Worm (Caenorhabditis elegans) whole organism, L2 larva: ENCODE data around the gene Y43C5A.2.

ENCODE experiments used
- C34F6.9 ChIP-seq: fragments of 150-350 bp; optimal IDR thresholded peaks from 2 replicates; lab custom pipeline; 2014; ENCODE audit warnings: missing biosample characterization, missing genetic modification characterization
- F13H6.1 ChIP-seq: sonication (generic microtip); optimal IDR thresholded peaks from 2 replicates; lab custom pipeline; 2016; ENCODE audit warnings: missing genetic modification characterization, missing compliant biosample characterization
- R02D3.7 ChIP-seq: fragments of 150-350 bp; optimal IDR thresholded peaks from 2 replicates; lab custom pipeline; 2014; ENCODE audit warnings: missing biosample characterization, missing genetic modification characterization
- Y55F3AM.14 ChIP-seq: fragments of 200-800 bp; sonication (Bioruptor generic); optimal IDR thresholded peaks from 2 replicates; lab custom pipeline; 2018; ENCODE audit warnings: mild to moderate bottlenecking, missing genetic modification characterization, missing compliant biosample characterization
- ZK546.5 ChIP-seq: sonication (generic microtip); optimal IDR thresholded peaks from 2 replicates; lab custom pipeline; 2017; ENCODE audit warnings: missing biosample characterization, missing genetic modification characterization
- alr-1 ChIP-seq: fragments of 150-350 bp; optimal IDR thresholded peaks from 2 replicates; lab custom pipeline; 2014; ENCODE audit warnings: missing biosample characterization, missing genetic modification characterization
- aly-2 ChIP-seq: fragments of 150-350 bp; optimal IDR thresholded peaks from 2 replicates; lab custom pipeline; 2014; ENCODE audit warnings: missing biosample characterization, missing genetic modification characterization
- ceh-16 ChIP-seq: fragments of 150-350 bp; optimal IDR thresholded peaks from 2 replicates; lab custom pipeline; 2014; ENCODE audit warnings: missing biosample characterization, missing genetic modification characterization
- ceh-82 ChIP-seq: fragments of 150-350 bp; optimal IDR thresholded peaks from 2 replicates; lab custom pipeline; 2014; ENCODE audit warnings: missing biosample characterization, missing genetic modification characterization
- crh-2 ChIP-seq: sonication (generic microtip); optimal IDR thresholded peaks from 2 replicates; lab custom pipeline; 2017; ENCODE audit warnings: missing biosample characterization, missing genetic modification characterization
- elt-1 ChIP-seq: fragments of 150-350 bp; optimal IDR thresholded peaks from 2 replicates; lab custom pipeline; 2014; ENCODE audit warnings: missing biosample characterization, missing genetic modification characterization
- elt-3 ChIP-seq: sonication (generic microtip); optimal IDR thresholded peaks from 2 replicates; lab custom pipeline; 2017; ENCODE audit warnings: missing biosample characterization, missing genetic modification characterization
- gmeb-1 ChIP-seq: fragments of 150-350 bp; optimal IDR thresholded peaks from 2 replicates; lab custom pipeline; 2014; ENCODE audit warnings: missing biosample characterization, missing genetic modification characterization
- lin-11 ChIP-seq: fragments of 150-350 bp; sonication (generic microtip); optimal IDR thresholded peaks from 2 replicates; lab custom pipeline; 2014; ENCODE audit warnings: missing biosample characterization, missing genetic modification characterization, inconsistent platforms, mixed read lengths
- lin-39 ChIP-seq: fragments of 150-350 bp; optimal IDR thresholded peaks from 2 replicates; lab custom pipeline; 2014; ENCODE audit warnings: missing biosample characterization, missing genetic modification reagents, missing genetic modification characterization
- mbf-1 ChIP-seq: sonication (generic microtip); optimal IDR thresholded peaks from 2 replicates; lab custom pipeline; 2017; ENCODE audit warnings: missing biosample characterization, missing genetic modification characterization
- nhr-11 ChIP-seq: fragments of 150-350 bp; optimal IDR thresholded peaks from 2 replicates; lab custom pipeline; 2014; ENCODE audit warnings: missing biosample characterization, missing genetic modification characterization
- nhr-129 ChIP-seq: fragments of 150-350 bp; optimal IDR thresholded peaks from 2 replicates; lab custom pipeline; 2014; ENCODE audit warnings: missing biosample characterization, missing genetic modification characterization
- nhr-21 ChIP-seq: fragments of 150-350 bp; optimal IDR thresholded peaks from 2 replicates; lab custom pipeline; 2014; ENCODE audit warnings: missing biosample characterization, missing genetic modification characterization
- nhr-23 ChIP-seq: fragments of 150-350 bp; optimal IDR thresholded peaks from 2 replicates; lab custom pipeline; 2014; ENCODE audit warnings: missing biosample characterization, missing genetic modification reagents, missing genetic modification characterization
- nhr-237 ChIP-seq: fragments of 150-350 bp; optimal IDR thresholded peaks from 2 replicates; lab custom pipeline; 2014; ENCODE audit warnings: missing biosample characterization, missing genetic modification characterization
- nhr-25 ChIP-seq: fragments of 150-350 bp; sonication (generic microtip); optimal IDR thresholded peaks from 3 replicates; lab custom pipeline; 2014; ENCODE audit warnings: missing biosample characterization, missing genetic modification characterization
- peb-1 ChIP-seq: fragments of 150-350 bp; optimal IDR thresholded peaks from 2 replicates; lab custom pipeline; 2014; ENCODE audit warnings: missing biosample characterization, missing genetic modification characterization
- sem-4 ChIP-seq: fragments of 150-350 bp; optimal IDR thresholded peaks from 2 replicates; lab custom pipeline; 2014; ENCODE audit warnings: missing biosample characterization, missing genetic modification reagents, missing genetic modification characterization
- skn-1 ChIP-seq: sonication (generic microtip); optimal IDR thresholded peaks from 2 replicates; lab custom pipeline; 2017; ENCODE audit warnings: missing biosample characterization, missing genetic modification characterization
- sma-9 ChIP-seq, 2 experiments: fragments of 150-350 bp in 1 of 2; sonication (generic microtip) in 1 of 2; optimal IDR thresholded peaks; 2 replicates each; lab custom pipeline; 2014 to 2016; ENCODE audit warnings: missing genetic modification characterization in 2 of 2, mild to moderate bottlenecking in 1 of 2, missing biosample characterization in 1 of 2, missing compliant biosample characterization in 1 of 2, missing genetic modification reagents in 1 of 2, moderate library complexity in 1 of 2
- unc-39 ChIP-seq: fragments of 150-350 bp; optimal IDR thresholded peaks from 2 replicates; lab custom pipeline; 2014; ENCODE audit warnings: missing biosample characterization, missing genetic modification characterization
- zag-1 ChIP-seq: fragments of 150-350 bp; optimal IDR thresholded peaks from 2 replicates; lab custom pipeline; 2014; ENCODE audit warnings: missing biosample characterization, missing genetic modification characterization
- ztf-1 ChIP-seq: fragments of 200-800 bp; sonication (Bioruptor generic); conservative IDR thresholded peaks from 2 replicates; pipeline ENCODE4 v1.3.6; 2022; ENCODE audit warnings: missing genetic modification characterization, missing compliant biosample characterization

Gene Y43C5A.2

ce11 chrIV:10310329-10310728 lies 40.6 kb downstream of the Y43C5A.2 start, which contains the start of gene R09E10.8:
Gene R09E10.8, minus strand, starts transcription at chrIV:10310429.
- TF ChIP-seq elt-3, result no peak
- TF ChIP-seq C34F6.9, result no peak
- no peak for TF ChIP-seq zag-1
- no peak for TF ChIP-seq ZK546.5
- no peak for TF ChIP-seq alr-1
- no peak for TF ChIP-seq ztf-1 (GFP tag; lab: Robert Waterston, UW)
- no peak for TF ChIP-seq nhr-11
- TF ChIP-seq gmeb-1 (tag; lab: Kevin White, UChicago), result no peak
- no peak for TF ChIP-seq sma-9 (GFP tag; optimal IDR thresholded peaks at IDR 0.05; lab: Kevin White, UChicago)
- no peak for TF ChIP-seq sma-9 (tag; optimal IDR thresholded peaks at IDR 0.05; lab: Kevin White, UChicago)
- TF ChIP-seq sem-4 (tag; lab: Kevin White, UChicago), result no peak
- TF ChIP-seq skn-1 (tag; lab: Kevin White, UChicago), result no peak
- no peak for TF ChIP-seq ceh-82 (tag; lab: Kevin White, UChicago)
- TF ChIP-seq elt-1 (tag; lab: Kevin White, UChicago), result no peak
- TF ChIP-seq nhr-129 (tag; lab: Kevin White, UChicago), result no peak
- TF ChIP-seq mbf-1, result no peak
- TF ChIP-seq lin-11 (tag; lab: Kevin White, UChicago), result no peak
- no peak for TF ChIP-seq peb-1
- no peak for TF ChIP-seq crh-2
- no peak for TF ChIP-seq Y55F3AM.14 (GFP tag; lab: Kevin White, UChicago)
- no peak for TF ChIP-seq F13H6.1 (tag; lab: Kevin White, UChicago)

DNA sequence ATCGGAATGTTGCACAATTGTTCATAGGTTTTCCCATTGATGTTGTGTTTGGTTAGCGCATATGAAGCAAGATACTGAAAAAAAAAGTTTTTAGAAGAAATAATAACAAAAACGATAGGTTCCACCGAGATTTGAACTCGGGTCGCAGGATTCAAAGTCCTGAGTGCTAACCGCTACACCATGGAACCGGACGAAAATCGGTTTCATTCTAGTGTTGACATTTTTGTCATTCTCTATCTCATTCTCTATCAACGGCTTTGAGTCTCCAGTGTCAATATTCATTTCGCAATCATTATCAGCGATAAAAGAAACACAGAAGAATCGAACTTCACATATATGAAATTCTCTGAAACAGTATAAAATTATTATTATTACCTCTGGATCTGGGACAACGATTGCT lies 41.4 kb downstream of the Y43C5A.2 start:
- no peak for TF ChIP-seq C34F6.9
- TF ChIP-seq nhr-23 (tag; lab: Kevin White, UChicago), result no peak
- TF ChIP-seq lin-11 (tag; lab: Kevin White, UChicago), result no peak
- TF ChIP-seq ceh-16 (tag; lab: Kevin White, UChicago), result no peak
- no peak for TF ChIP-seq nhr-237 (tag; lab: Kevin White, UChicago)
- no peak for TF ChIP-seq nhr-129 (tag; lab: Kevin White, UChicago)
- no peak for TF ChIP-seq lin-39 (tag; lab: Kevin White, UChicago)

DNA sequence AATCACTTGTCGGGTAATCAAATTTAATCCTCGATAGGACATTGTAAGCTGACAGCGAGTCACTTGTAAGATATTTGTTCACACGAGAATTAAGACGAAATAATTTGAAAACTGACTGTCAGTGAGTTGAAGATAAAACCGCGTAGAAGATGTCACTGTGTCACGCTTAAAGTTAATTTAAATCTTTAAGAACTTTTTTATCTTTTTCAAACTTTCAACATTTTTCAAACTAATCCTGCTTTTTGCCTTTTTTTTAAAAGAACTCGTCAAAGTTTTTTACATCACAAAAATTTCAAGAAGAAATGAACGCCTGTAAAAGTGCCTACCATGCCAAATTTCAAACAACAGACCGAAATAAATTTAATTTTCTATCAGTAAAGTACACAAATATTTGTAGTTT lies 43.9 kb downstream of the Y43C5A.2 start, which contains the start of gene acs-18:
acs-18 (minus strand) TSS at position 101 of the 400 bp plus-strand sequence.
- TF ChIP-seq elt-1 (tag; lab: Kevin White, UChicago) (no peak), unc-39 (no peak), F13H6.1 (tag; lab: Kevin White, UChicago) (no peak), nhr-25 (tag; lab: Kevin White, UChicago) (no peak)
- TF ChIP-seq, all 48 proteins: peak for 0

ce11 chrIV:10318199-10318598 lies 48.5 kb downstream of the Y43C5A.2 start, which contains the start of gene R09E10.2:
Gene R09E10.2, minus strand, starts transcription at chrIV:10318299.
- TF ChIP-seq R02D3.7 (no peak), nhr-21 (no peak), nhr-25 (tag; lab: Kevin White, UChicago) (no peak), ceh-16 (tag; lab: Kevin White, UChicago) (no peak), aly-2 (tag; lab: Kevin White, UChicago) (no peak), elt-3 (no peak), sma-9 (GFP tag; optimal IDR thresholded peaks at IDR 0.05; lab: Kevin White, UChicago) (no peak), sma-9 (tag; optimal IDR thresholded peaks at IDR 0.05; lab: Kevin White, UChicago) (no peak)
